Fruit fly (Drosophila melanogaster): ENCODE results near the gene CG6749.

Gene CG6749

DNA sequence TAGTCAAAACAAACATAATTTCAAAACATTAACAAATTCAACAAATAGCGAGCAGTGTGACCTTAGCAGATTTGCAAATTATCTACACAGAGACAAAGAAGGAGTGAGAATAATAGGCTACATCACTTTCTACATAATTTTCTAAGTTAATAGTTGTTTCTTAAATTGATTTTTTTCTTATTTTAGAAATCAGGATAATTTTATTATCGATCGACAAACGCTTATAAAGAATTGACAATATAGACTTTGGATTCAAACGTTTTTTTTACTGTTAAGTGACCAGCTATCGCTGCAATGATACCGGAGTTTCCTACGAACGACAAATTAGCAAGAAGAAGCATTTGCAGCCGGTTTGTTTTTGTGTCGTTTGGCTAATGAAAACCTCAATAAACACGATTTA is 10.5 kb downstream of the CG6749 start, which contains the start of the genes nbs and defl (continued):
- TF ChIP-seq CG11294 (GFP tag; IDR thresholded peaks at IDR 0.05): peak; percentile 16; the same call in 1 of the 2 replicates

DNA sequence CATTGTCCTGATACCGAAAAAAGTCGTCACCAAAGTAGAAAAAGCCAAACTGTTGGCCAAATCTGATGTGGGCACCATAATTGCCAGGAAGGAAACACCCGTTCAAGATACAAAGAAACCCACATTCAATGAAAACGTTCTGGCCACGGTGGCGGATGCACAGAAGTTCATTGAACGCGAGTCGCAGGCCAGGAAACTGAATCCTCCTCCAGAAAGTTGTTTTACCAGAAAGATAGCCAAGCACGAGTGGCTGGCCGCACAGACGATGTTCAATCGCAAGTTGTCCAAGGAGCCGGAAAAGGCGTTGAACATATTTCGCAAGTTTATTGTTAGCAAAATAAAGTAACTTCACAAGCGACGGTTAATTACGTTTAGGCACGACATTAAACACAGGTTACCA is 13.5 kb downstream of the CG6749 start:
- TF ChIP-seq fd59A (GFP tag; optimal IDR thresholded peaks at IDR 0.05): no peak
- TF ChIP-seq OdsH (GFP tag; optimal IDR thresholded peaks at IDR 0.05): no peak
- no peak for TF ChIP-seq CG10631 (GFP tag; optimal IDR thresholded peaks at IDR 0.05)
- no peak for TF ChIP-seq ss (GFP tag; optimal IDR thresholded peaks at IDR 0.05)
- no peak for TF ChIP-seq CG6808 (GFP tag; optimal IDR thresholded peaks at IDR 0.05)
- no peak for TF ChIP-seq CG7368 (GFP tag; optimal IDR thresholded peaks at IDR 0.05)
- TF ChIP-seq Met (GFP tag; optimal IDR thresholded peaks at IDR 0.05): no peak
- TF ChIP-seq CG11902 (GFP tag; optimal IDR thresholded peaks at IDR 0.05): no peak
- TF ChIP-seq salr (GFP tag; optimal IDR thresholded peaks at IDR 0.05): no peak
- TF ChIP-seq Sox15 (GFP tag; optimal IDR thresholded peaks at IDR 0.05): no peak
- TF ChIP-seq CG32006 (GFP tag; optimal IDR thresholded peaks at IDR 0.05): no peak
- TF ChIP-seq Lpt (GFP tag; optimal IDR thresholded peaks at IDR 0.05): no peak

DNA sequence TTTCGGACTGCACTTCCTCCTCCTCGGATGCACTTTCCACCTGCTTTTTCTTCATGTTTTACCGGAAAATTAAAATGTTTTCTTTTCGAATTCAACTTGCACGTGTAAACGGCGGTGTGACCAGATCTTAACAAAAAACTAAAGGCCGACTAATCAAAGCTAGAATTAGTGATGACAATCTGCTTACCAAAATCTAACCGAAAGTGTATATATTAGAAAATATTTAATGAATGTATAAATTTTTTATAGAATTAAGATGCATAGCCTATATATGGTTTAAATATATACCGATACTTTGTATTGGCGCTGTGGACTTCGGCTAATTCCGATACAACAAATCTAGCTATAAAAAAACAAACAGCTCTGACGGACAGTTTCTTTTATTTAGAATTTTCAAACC is 14.7 kb downstream of the CG6749 start, which contains the start of the genes CG18178 and CG14174:
CG18178 (minus strand) TSS at position 216 of the 400 bp plus-strand sequence.
CG14174 (plus strand) TSS at position 400 of the 400 bp plus-strand sequence.
- TF ChIP-seq CG11902 (GFP tag; optimal IDR thresholded peaks at IDR 0.05) (peak; percentile 41), eg (GFP tag; IDR thresholded peaks at IDR 0.05) (peak; percentile 32; the same call in 1 of the 3 replicates), CG15336 (GFP tag; IDR thresholded peaks at IDR 0.05) (peak; percentile 56; the same call in 1 of the 2 replicates), Hr39 (GFP tag; optimal IDR thresholded peaks at IDR 0.05) (peak; percentile 37), CG11294 (GFP tag; IDR thresholded peaks at IDR 0.05) (peak; percentile 36; the same call in 1 of the 2 replicates), Ets96B (tag; optimal IDR thresholded peaks at IDR 0.05) (peak; percentile 69), Sox14 (GFP tag; optimal IDR thresholded peaks at IDR 0.05) (peak; percentile 51), CG32006 (GFP tag; optimal IDR thresholded peaks at IDR 0.05) (no peak), svp (GFP tag) (no peak), CG6276 (GFP tag; optimal IDR thresholded peaks at IDR 0.05) (no peak), acj6 (GFP tag; optimal IDR thresholded peaks at IDR 0.05) (peak; percentile 55), OdsH (GFP tag; optimal IDR thresholded peaks at IDR 0.05) (no peak), CG3032 (tag; optimal IDR thresholded peaks at IDR 0.05) (peak; percentile 78), CG31627 (GFP tag; optimal IDR thresholded peaks at IDR 0.05) (peak; percentile 30), CG6854 (GFP tag; optimal IDR thresholded peaks at IDR 0.05) (peak; percentile 5), CG11762 (GFP tag; optimal IDR thresholded peaks at IDR 0.05; ENCODE audit: insufficient read depth) (peak; percentile 37), net (GFP tag; optimal IDR thresholded peaks at IDR 0.05) (no peak), CG6792 (GFP tag; optimal IDR thresholded peaks at IDR 0.05) (peak; percentile 15), dsx (GFP tag; optimal IDR thresholded peaks at IDR 0.05; ENCODE audit: poor library complexity, severe bottlenecking) (peak; percentile 61), CG6163 (GFP tag; IDR thresholded peaks at IDR 0.05) (0 out of 3 replicates have a peak, but pooled peaks have one; percentile 29), salr (GFP tag; optimal IDR thresholded peaks at IDR 0.05) (peak in 1 of 2 experiments; percentile 36), CG9139 (GFP tag; optimal IDR thresholded peaks at IDR 0.05) (no peak), Gug (GFP tag; IDR thresholded peaks at IDR 0.05) (peak; percentile 24; the same call in 1 of the 2 replicates), Sox15 (GFP tag; optimal IDR thresholded peaks at IDR 0.05) (peak; percentile 44), esn (GFP tag; optimal IDR thresholded peaks at IDR 0.05) (peak; percentile 60), lz (GFP tag; optimal IDR thresholded peaks at IDR 0.05) (peak; percentile 38), cyc (GFP tag; optimal IDR thresholded peaks at IDR 0.05) (peak; percentile 54), CG34406 (GFP tag; optimal IDR thresholded peaks at IDR 0.05) (peak; percentile 50)

dm6 chr3L:9717839-9718238 is 15.8 kb downstream of the CG6749 start:
- no peak for TF ChIP-seq eg (GFP tag; IDR thresholded peaks at IDR 0.05)
- no peak for TF ChIP-seq CG8319 (GFP tag; optimal IDR thresholded peaks at IDR 0.05)
- no peak for TF ChIP-seq Ets21C (GFP tag; optimal IDR thresholded peaks at IDR 0.05)
- no peak for TF ChIP-seq Hr39 (GFP tag; optimal IDR thresholded peaks at IDR 0.05)
- TF ChIP-seq Eip75B (GFP tag; optimal IDR thresholded peaks at IDR 0.05): no peak
- TF ChIP-seq CG6854 (GFP tag; optimal IDR thresholded peaks at IDR 0.05): no peak
- TF ChIP-seq achi (GFP tag; optimal IDR thresholded peaks at IDR 0.05): no peak
- no peak for TF ChIP-seq acj6 (GFP tag; optimal IDR thresholded peaks at IDR 0.05)
- no peak for TF ChIP-seq Lpt (GFP tag; optimal IDR thresholded peaks at IDR 0.05)
- no peak for TF ChIP-seq fkh (GFP tag; optimal IDR thresholded peaks at IDR 0.05)
- TF ChIP-seq Hr38 (GFP tag; optimal IDR thresholded peaks at IDR 0.05): no peak
- TF ChIP-seq vri (GFP tag; optimal IDR thresholded peaks at IDR 0.05): no peak
- TF ChIP-seq CG10669 (GFP tag; optimal IDR thresholded peaks at IDR 0.05): no peak
